Fruit fly (Drosophila melanogaster) whole organism, embryonic: ENCODE measurements around the gene alpha-Est7.

ENCODE experiments used
- Atf3 ChIP-seq: fragments of 200-800 bp; sonication (Bioruptor generic); optimal IDR thresholded peaks from 3 replicates; lab custom pipeline; 2016; ENCODE audit warnings: missing biosample characterization, missing genetic modification characterization
- BEAF-32 ChIP-seq: fragments of 200-800 bp; sonication (Bioruptor generic); optimal IDR thresholded peaks from 3 replicates; lab custom pipeline; 2017; ENCODE audit warnings: missing biosample characterization, missing genetic modification characterization, mild to moderate bottlenecking, moderate library complexity, missing genetic modification reagents
- CG10654 ChIP-seq: fragments of 200-800 bp; sonication (Bioruptor generic); optimal IDR thresholded peaks from 2 replicates; lab custom pipeline; 2016; ENCODE audit warnings: missing biosample characterization, missing genetic modification characterization
- CG11085 ChIP-seq: fragments of 200-800 bp; sonication (Bioruptor generic); IDR thresholded peaks from 2 replicates; pipeline ENCODE4 v1.3.6; 2022; ENCODE audit warnings: missing biosample characterization, missing genetic modification characterization
- CG11093 ChIP-seq: fragments of 200-800 bp; sonication (Bioruptor generic); IDR thresholded peaks from 3 replicates; pipeline ENCODE4 v1.3.6; 2022; ENCODE audit warnings: missing biosample characterization, missing genetic modification characterization
- CG11560 ChIP-seq: fragments of 200-800 bp; sonication (Bioruptor generic); IDR thresholded peaks from 3 replicates; pipeline ENCODE4 v1.3.6; 2022; ENCODE audit warnings: missing biosample characterization, missing genetic modification characterization
- CG12236 ChIP-seq: fragments of 200-800 bp; sonication (Bioruptor generic); optimal IDR thresholded peaks from 2 replicates; lab custom pipeline; 2016; ENCODE audit warnings: missing biosample characterization, missing genetic modification characterization
- CG13894 ChIP-seq: fragments of 200-800 bp; sonication (Bioruptor generic); optimal IDR thresholded peaks from 3 replicates; lab custom pipeline; 2018; ENCODE audit warnings: missing biosample characterization, mild to moderate bottlenecking, missing genetic modification characterization, moderate library complexity
- CG15011 ChIP-seq: fragments of 200-800 bp; sonication (Bioruptor generic); optimal IDR thresholded peaks from 3 replicates; lab custom pipeline; 2018; ENCODE audit warnings: missing biosample characterization, mild to moderate bottlenecking, missing genetic modification characterization
- CG16863 ChIP-seq: fragments of 200-800 bp; sonication (Bioruptor generic); optimal IDR thresholded peaks from 3 replicates; lab custom pipeline; 2016; ENCODE audit warnings: missing biosample characterization, missing genetic modification characterization
- CG17359 ChIP-seq: fragments of 200-800 bp; sonication (Bioruptor generic); optimal IDR thresholded peaks from 3 replicates; lab custom pipeline; 2018; ENCODE audit warnings: missing biosample characterization, mild to moderate bottlenecking, missing genetic modification characterization, moderate library complexity
- CG17361 ChIP-seq: fragments of 200-800 bp; sonication (Bioruptor generic); IDR thresholded peaks from 3 replicates; pipeline ENCODE4 v1.3.6; 2022; ENCODE audit warnings: missing biosample characterization, missing genetic modification characterization
- CG17612 ChIP-seq: fragments of 200-800 bp; sonication (Bioruptor generic); IDR thresholded peaks from 2 replicates; pipeline ENCODE4 v1.3.6; 2022; ENCODE audit warnings: missing biosample characterization, missing genetic modification characterization
- CG1792 ChIP-seq: fragments of 200-800 bp; sonication (Bioruptor generic); optimal IDR thresholded peaks from 2 replicates; lab custom pipeline; 2016; ENCODE audit warnings: missing biosample characterization, missing genetic modification characterization
- CG18262 ChIP-seq: fragments of 200-800 bp; optimal IDR thresholded peaks from 3 replicates; lab custom pipeline; 2019; ENCODE audit warnings: missing biosample characterization, mild to moderate bottlenecking, missing genetic modification characterization, moderate library complexity
- CG18476 ChIP-seq: fragments of 200-800 bp; sonication (Bioruptor generic); optimal IDR thresholded peaks from 2 replicates; lab custom pipeline; 2016; ENCODE audit warnings: missing biosample characterization, mild to moderate bottlenecking, missing genetic modification characterization
- CG32767 ChIP-seq: fragments of 200-800 bp; sonication (Bioruptor generic); IDR thresholded peaks from 2 replicates; pipeline ENCODE4 v1.3.6; 2022; ENCODE audit warnings: missing biosample characterization, missing genetic modification characterization
- CG3995 ChIP-seq: fragments of 200-800 bp; sonication (Bioruptor generic); optimal IDR thresholded peaks from 3 replicates; lab custom pipeline; 2016; ENCODE audit warnings: missing biosample characterization, missing genetic modification characterization
- CG4282 ChIP-seq: fragments of 200-800 bp; sonication (Bioruptor generic); optimal IDR thresholded peaks from 2 replicates; lab custom pipeline; 2016; ENCODE audit warnings: missing biosample characterization, missing genetic modification characterization
- CG7357 ChIP-seq: fragments of 200-800 bp; sonication (Bioruptor generic); IDR thresholded peaks from 3 replicates; pipeline ENCODE4 v1.3.6; 2022; ENCODE audit warnings: missing biosample characterization, missing genetic modification characterization
- CG8924 ChIP-seq: fragments of 200-800 bp; optimal IDR thresholded peaks from 3 replicates; lab custom pipeline; 2019; ENCODE audit warnings: missing biosample characterization, mild to moderate bottlenecking, missing genetic modification characterization, moderate library complexity
- CG9797 ChIP-seq: fragments of 200-800 bp; sonication (Bioruptor generic); optimal IDR thresholded peaks from 3 replicates; lab custom pipeline; 2018; ENCODE audit warnings: missing biosample characterization, mild to moderate bottlenecking, missing genetic modification characterization
- Fer2 ChIP-seq: fragments of 200-800 bp; sonication (Bioruptor generic); optimal IDR thresholded peaks from 2 replicates; lab custom pipeline; 2018; ENCODE audit warnings: missing biosample characterization, mild to moderate bottlenecking, missing genetic modification characterization, moderate library complexity
- Gsc ChIP-seq: fragments of 200-800 bp; sonication (Bioruptor generic); IDR thresholded peaks from 2 replicates; pipeline ENCODE4 v1.3.6; 2022; ENCODE audit warnings: missing biosample characterization, missing genetic modification characterization
- HLHmδ ChIP-seq: fragments of 200-800 bp; sonication (Bioruptor generic); optimal IDR thresholded peaks from 2 replicates; lab custom pipeline; 2018; ENCODE audit warnings: missing biosample characterization, mild to moderate bottlenecking, missing genetic modification characterization, moderate library complexity
- Hmr ChIP-seq: fragments of 200-800 bp; sonication (Bioruptor generic); optimal IDR thresholded peaks from 3 replicates; lab custom pipeline; 2017; ENCODE audit warnings: mild to moderate bottlenecking, missing biosample characterization, missing genetic modification reagents, missing genetic modification characterization
- Lhr ChIP-seq: fragments of 200-800 bp; sonication (Bioruptor generic); optimal IDR thresholded peaks from 3 replicates; lab custom pipeline; 2017; ENCODE audit warnings: mild to moderate bottlenecking, missing biosample characterization, missing genetic modification reagents, missing genetic modification characterization
- Nf-YB ChIP-seq: fragments of 200-800 bp; sonication (Bioruptor generic); optimal IDR thresholded peaks from 3 replicates; lab custom pipeline; 2019; ENCODE audit warnings: missing biosample characterization, mild to moderate bottlenecking, missing genetic modification characterization, moderate library complexity
- Oaz ChIP-seq: fragments of 200-800 bp; sonication (Bioruptor generic); IDR thresholded peaks from 2 replicates; pipeline ENCODE4 v1.3.6; 2022; ENCODE audit warnings: missing biosample characterization, missing genetic modification characterization
- Rx ChIP-seq: fragments of 200-800 bp; sonication (Bioruptor generic); IDR thresholded peaks from 2 replicates; pipeline ENCODE4 v1.3.6; 2022; ENCODE audit warnings: missing biosample characterization, missing genetic modification characterization
- Stat92E ChIP-seq, 3 experiments: fragments of >200 bp in 2 of 3; fragments of 200-800 bp in 1 of 3; sonication (Bioruptor generic) in 1 of 3; optimal IDR thresholded peaks; 2 replicates each; lab custom pipeline; 2017 to 2019; ENCODE audit warnings: missing biosample characterization in 3 of 3, missing genetic modification characterization in 3 of 3, mild to moderate bottlenecking in 1 of 3, moderate library complexity in 1 of 3
- Usf ChIP-seq: fragments of 200-800 bp; sonication (Bioruptor generic); optimal IDR thresholded peaks from 2 replicates; lab custom pipeline; 2017; ENCODE audit warnings: missing genotype, missing biosample characterization, missing genetic modification characterization
- Vsx1 ChIP-seq: fragments of 200-800 bp; sonication (Bioruptor generic); optimal IDR thresholded peaks from 2 replicates; lab custom pipeline; 2017; ENCODE audit warnings: missing biosample characterization, mild to moderate bottlenecking, missing genetic modification characterization, missing genetic modification reagents
- Xrp1 ChIP-seq: fragments of 200-800 bp; sonication (Bioruptor generic); IDR thresholded peaks from 2 replicates; pipeline ENCODE4 v1.3.6; 2022; ENCODE audit warnings: missing biosample characterization, missing genetic modification characterization
- YL-1 ChIP-seq: fragments of 200-800 bp; sonication (Bioruptor generic); optimal IDR thresholded peaks from 3 replicates; lab custom pipeline; 2017; ENCODE audit warnings: missing biosample characterization, mild to moderate bottlenecking, missing genetic modification characterization
- abd-A ChIP-seq: fragments of 200-800 bp; sonication (Bioruptor generic); optimal IDR thresholded peaks from 3 replicates; lab custom pipeline; 2019; ENCODE audit warnings: missing biosample characterization, mild to moderate bottlenecking, missing genetic modification characterization, moderate library complexity
- en ChIP-seq: fragments of 200-800 bp; sonication (Bioruptor generic); optimal IDR thresholded peaks from 2 replicates; lab custom pipeline; 2016; ENCODE audit warnings: missing biosample characterization, missing genetic modification characterization
- fd96Cb ChIP-seq: fragments of 200-800 bp; sonication (Bioruptor generic); optimal IDR thresholded peaks from 2 replicates; lab custom pipeline; 2018; ENCODE audit warnings: missing biosample characterization, mild to moderate bottlenecking, missing genetic modification characterization, moderate library complexity
- ftz-f1 ChIP-seq: fragments of 200-800 bp; sonication (Bioruptor generic); optimal IDR thresholded peaks from 2 replicates; lab custom pipeline; 2016; ENCODE audit warnings: missing biosample characterization, missing genetic modification characterization
- grau ChIP-seq: fragments of 200-800 bp; optimal IDR thresholded peaks from 3 replicates; lab custom pipeline; 2019; ENCODE audit warnings: missing biosample characterization, mild to moderate bottlenecking, missing genetic modification characterization, moderate library complexity
- h ChIP-seq: fragments of >200 bp; optimal IDR thresholded peaks from 2 replicates; lab custom pipeline; 2017
- ind ChIP-seq: fragments of 200-800 bp; sonication (Bioruptor generic); optimal IDR thresholded peaks from 3 replicates; lab custom pipeline; 2016; ENCODE audit warnings: missing biosample characterization, missing genetic modification characterization
- ken ChIP-seq: fragments of 200-800 bp; sonication (Bioruptor generic); IDR thresholded peaks from 3 replicates; pipeline ENCODE4 v1.3.6; 2022; ENCODE audit warnings: missing biosample characterization, missing genetic modification characterization
- lov ChIP-seq, 2 experiments: fragments of 200-800 bp in 1 of 2; fragments of >200 bp in 1 of 2; sonication (Bioruptor generic) in 1 of 2; IDR thresholded peaks in 1 of 2; optimal IDR thresholded peaks in 1 of 2; 2 replicates in 1 of 2; 3 replicates in 1 of 2; pipeline versions ENCODE4 v1.3.6 to Lab custom; 2017 to 2022; ENCODE audit warnings: missing biosample characterization in 1 of 2, missing genetic modification characterization in 1 of 2
- p53 ChIP-seq: fragments of 200-800 bp; sonication (Bioruptor generic); optimal IDR thresholded peaks from 2 replicates; lab custom pipeline; 2016; ENCODE audit warnings: missing biosample characterization, missing genetic modification characterization
- pb ChIP-seq: fragments of 200-800 bp; sonication (Bioruptor generic); optimal IDR thresholded peaks from 3 replicates; lab custom pipeline; 2016; ENCODE audit warnings: missing biosample characterization, missing genetic modification characterization
- pnt ChIP-seq: fragments of 200-800 bp; sonication (Bioruptor generic); optimal IDR thresholded peaks from 3 replicates; lab custom pipeline; 2016; ENCODE audit warnings: missing biosample characterization, missing genetic modification characterization
- psq ChIP-seq: fragments of 200-800 bp; sonication (Bioruptor generic); optimal IDR thresholded peaks from 2 replicates; lab custom pipeline; 2017; ENCODE audit warnings: missing biosample characterization, missing genetic modification characterization
- stwl ChIP-seq: fragments of 200-800 bp; sonication (Bioruptor generic); optimal IDR thresholded peaks from 3 replicates; lab custom pipeline; 2018; ENCODE audit warnings: missing biosample characterization, mild to moderate bottlenecking, missing genetic modification characterization, moderate library complexity
- unc-4 ChIP-seq: fragments of 200-800 bp; sonication (Bioruptor generic); IDR thresholded peaks from 2 replicates; pipeline ENCODE4 v1.3.6; 2022; ENCODE audit warnings: missing biosample characterization, missing genetic modification characterization; ENCODE audit not compliant: partially characterized antibody

The alpha-Est7 gene

DNA sequence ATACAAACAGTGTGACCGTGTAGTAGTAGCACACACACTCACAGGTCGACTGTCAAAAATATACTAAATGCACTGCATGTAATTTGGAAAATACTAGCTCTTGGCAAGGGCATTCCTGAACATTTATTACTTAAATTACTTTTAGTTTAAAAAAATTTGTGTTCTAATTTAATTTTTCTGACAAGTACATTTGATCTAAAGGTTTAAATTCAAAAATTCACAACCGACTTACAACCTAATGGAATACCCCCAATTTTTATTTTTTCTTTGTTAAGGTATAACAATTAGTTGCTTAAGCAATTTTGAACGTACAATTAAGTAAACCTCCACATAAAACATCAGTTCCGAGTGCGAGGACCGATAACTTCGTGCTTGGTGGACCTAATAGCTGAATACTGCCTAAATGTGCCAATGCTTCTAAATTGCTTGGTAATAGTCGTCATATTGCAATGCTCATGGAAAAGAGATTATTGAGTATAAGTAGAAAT lies 49.7 kb downstream of the alpha-Est7 start, which contains the start of gene CG1142 (continued):
- peak; percentile 95 for TF ChIP-seq CG11093 (GFP tag; lab: Robert Waterston, UW)
- TF ChIP-seq CG11560: peak; percentile 87
- TF ChIP-seq CG32767 (GFP tag; lab: Robert Waterston, UW): peak; percentile 98
- TF ChIP-seq Lhr (GFP tag; lab: Kevin White, UChicago): peak; percentile 98
- peak; percentile 99 for TF ChIP-seq CG18262
- TF ChIP-seq h (lab: Kevin White, UChicago): no peak
- peak; percentile 98 for TF ChIP-seq Rx (GFP tag; lab: Robert Waterston, UW)
- TF ChIP-seq Gsc (GFP tag; lab: Robert Waterston, UW): peak; percentile 77; the same call in 1 of the 2 replicates
- peak; percentile 95 for TF ChIP-seq CG12236 (GFP tag; lab: Kevin White, UChicago)
- peak; percentile 96 for TF ChIP-seq CG18476 (GFP tag; lab: Kevin White, UChicago)
- peak; percentile 85 for TF ChIP-seq CG9797 (GFP tag; lab: Kevin White, UChicago)
- peak; percentile 98 for TF ChIP-seq CG10654 (GFP tag; lab: Kevin White, UChicago)
- TF ChIP-seq CG17361 (GFP tag; lab: Robert Waterston, UW): peak; percentile 100
- TF ChIP-seq en: peak; percentile 96
- peak; percentile 66 for TF ChIP-seq CG4282 (GFP tag; lab: Kevin White, UChicago)
- TF ChIP-seq Usf: peak; percentile 96
- peak; percentile 97 for TF ChIP-seq ind (GFP tag; lab: Kevin White, UChicago)
- peak; percentile 98 for TF ChIP-seq Hmr (GFP tag; lab: Kevin White, UChicago)
- peak; percentile 99 for TF ChIP-seq CG8924 (tag; lab: Kevin White, UChicago)
- TF ChIP-seq stwl (tag; lab: Kevin White, UChicago): peak; percentile 98
- TF ChIP-seq CG15011 (GFP tag; lab: Kevin White, UChicago): peak; percentile 98
- TF ChIP-seq Fer2: peak; percentile 98
- peak; percentile 98 for TF ChIP-seq ken (GFP tag; lab: Robert Waterston, UW)
- TF ChIP-seq Vsx1: peak; percentile 96
- peak; percentile 96 for TF ChIP-seq CG11085 (GFP tag; lab: Robert Waterston, UW)
- no peak for TF ChIP-seq unc-4 (GFP tag; lab: Robert Waterston, UW)
- peak; percentile 99 for TF ChIP-seq fd96Cb (tag; lab: Kevin White, UChicago)
- peak; percentile 97 for TF ChIP-seq YL-1 (GFP tag; lab: Kevin White, UChicago)
- peak; percentile 92 for TF ChIP-seq psq (GFP tag; lab: Kevin White, UChicago)
- peak; percentile 79 for TF ChIP-seq p53 (GFP tag; lab: Kevin White, UChicago)
- peak; percentile 99 for TF ChIP-seq Xrp1 (GFP tag; lab: Robert Waterston, UW)
- peak; percentile 98 for TF ChIP-seq CG13894 (tag; lab: Kevin White, UChicago)
- TF ChIP-seq ftz-f1 (GFP tag; lab: Kevin White, UChicago): peak; percentile 53
- TF ChIP-seq BEAF-32 (GFP tag; lab: Kevin White, UChicago): peak; percentile 50
- peak; percentile 92 for TF ChIP-seq CG17612 (GFP tag; lab: Robert Waterston, UW)
- TF ChIP-seq CG1792 (GFP tag; lab: Kevin White, UChicago): peak; percentile 94
- peak; percentile 91 for TF ChIP-seq Nf-YB (GFP tag; lab: Kevin White, UChicago)
- TF ChIP-seq abd-A (tag; lab: Kevin White, UChicago): peak; percentile 93
- peak; percentile 95 for TF ChIP-seq Atf3 (GFP tag; lab: Kevin White, UChicago)
- TF ChIP-seq CG7357 (GFP tag; lab: Robert Waterston, UW): peak; percentile 91
- TF ChIP-seq CG17359: peak; percentile 99
- peak; percentile 96 for TF ChIP-seq CG16863 (GFP tag; lab: Kevin White, UChicago)
- peak in 1 of 3 experiments; percentile 97 for TF ChIP-seq Stat92E (GFP tag; optimal IDR thresholded peaks at IDR 0.05; lab: Kevin White, UChicago)
- peak; percentile 31 for TF ChIP-seq HLHmδ (GFP tag; lab: Kevin White, UChicago)
- no peak for TF ChIP-seq lov (optimal IDR thresholded peaks at IDR 0.05; lab: Kevin White, UChicago)
- peak; percentile 99 for TF ChIP-seq lov (GFP tag; IDR thresholded peaks at IDR 0.05; lab: Robert Waterston, UW)
- peak; percentile 92 for TF ChIP-seq pb (GFP tag; lab: Kevin White, UChicago)
- TF ChIP-seq CG3995 (GFP tag; lab: Kevin White, UChicago): peak; percentile 83
- TF ChIP-seq Oaz (GFP tag; lab: Robert Waterston, UW): peak; percentile 98
- TF ChIP-seq pnt (GFP tag; lab: Kevin White, UChicago): peak; percentile 93
- peak; percentile 98 for TF ChIP-seq grau
